Worm (Caenorhabditis elegans) whole organism, L3 larva: Measurements from ENCODE around the gene best-4.

Experiments
- ZK546.5 ChIP-seq: sonication (generic microtip); optimal IDR thresholded peaks from 2 replicates; lab custom pipeline; 2017; ENCODE audit warnings: missing biosample characterization, missing genetic modification characterization
- aly-2 ChIP-seq: fragments of 150-350 bp; optimal IDR thresholded peaks from 2 replicates; lab custom pipeline; 2014; ENCODE audit warnings: missing biosample characterization, missing genetic modification characterization
- ama-1 ChIP-seq: fragments of 150-350 bp; optimal IDR thresholded peaks from 2 replicates; lab custom pipeline; 2018
- ceh-16 ChIP-seq: sonication (generic microtip); optimal IDR thresholded peaks from 2 replicates; lab custom pipeline; 2017; ENCODE audit warnings: missing biosample characterization, missing genetic modification characterization
- ceh-28 ChIP-seq: fragments of 150-350 bp; optimal IDR thresholded peaks from 2 replicates; lab custom pipeline; 2014; ENCODE audit warnings: missing biosample characterization, missing genetic modification reagents, missing genetic modification characterization
- ceh-82 ChIP-seq: fragments of 150-350 bp; optimal IDR thresholded peaks from 2 replicates; lab custom pipeline; 2014; ENCODE audit warnings: missing biosample characterization, missing genetic modification characterization
- daf-12 ChIP-seq: fragments of 150-350 bp; optimal IDR thresholded peaks from 2 replicates; lab custom pipeline; 2014; ENCODE audit warnings: missing biosample characterization, missing genetic modification reagents, missing genetic modification characterization
- egl-5 ChIP-seq: fragments of 150-350 bp; optimal IDR thresholded peaks from 2 replicates; lab custom pipeline; 2017; ENCODE audit warnings: missing biosample characterization, missing genetic modification reagents, missing genetic modification characterization, inconsistent platforms
- elt-2 ChIP-seq: sonication (generic microtip); optimal IDR thresholded peaks from 2 replicates; lab custom pipeline; 2016; ENCODE audit warnings: missing genetic modification reagents, mild to moderate bottlenecking, missing genetic modification characterization, missing compliant biosample characterization
- elt-3 ChIP-seq, 3 experiments: fragments of 150-350 bp in 1 of 3; sonication (generic microtip) in 2 of 3; optimal IDR thresholded peaks; 2 replicates in 2 of 3; 4 replicates in 1 of 3; lab custom pipeline; 2014 to 2017; ENCODE audit warnings: missing biosample characterization in 3 of 3, missing genetic modification characterization in 3 of 3
- eor-1 ChIP-seq, 2 experiments: fragments of 150-350 bp; optimal IDR thresholded peaks; 2 replicates each; lab custom pipeline; 2014 to 2018; ENCODE audit warnings: missing biosample characterization in 2 of 2, missing genetic modification characterization in 2 of 2
- fkh-10 ChIP-seq: sonication (generic microtip); optimal IDR thresholded peaks from 2 replicates; lab custom pipeline; 2017; ENCODE audit warnings: missing biosample characterization, missing genetic modification reagents, missing genetic modification characterization
- fkh-2 ChIP-seq: fragments of 150-350 bp; optimal IDR thresholded peaks from 2 replicates; lab custom pipeline; 2014; ENCODE audit warnings: missing biosample characterization, missing genetic modification reagents, missing genetic modification characterization
- fos-1 ChIP-seq: fragments of 150-350 bp; optimal IDR thresholded peaks from 2 replicates; lab custom pipeline; 2014; ENCODE audit warnings: missing biosample characterization, missing genetic modification characterization
- hmg-11 ChIP-seq: sonication (generic microtip); optimal IDR thresholded peaks from 2 replicates; lab custom pipeline; 2016; ENCODE audit warnings: missing genetic modification characterization, missing compliant biosample characterization
- jun-1 ChIP-seq: fragments of 150-350 bp; optimal IDR thresholded peaks from 2 replicates; lab custom pipeline; 2014; ENCODE audit warnings: missing biosample characterization, missing genetic modification reagents, missing genetic modification characterization
- lin-39 ChIP-seq: fragments of 150-350 bp; optimal IDR thresholded peaks from 2 replicates; lab custom pipeline; 2018; ENCODE audit warnings: missing biosample characterization, missing genetic modification reagents, missing genetic modification characterization
- lsy-12 ChIP-seq: sonication (generic microtip); optimal IDR thresholded peaks from 2 replicates; lab custom pipeline; 2016; ENCODE audit warnings: mild to moderate bottlenecking, missing genetic modification characterization, missing compliant biosample characterization
- mdl-1 ChIP-seq: fragments of 150-350 bp; optimal IDR thresholded peaks from 2 replicates; lab custom pipeline; 2014; ENCODE audit warnings: missing biosample characterization, missing genetic modification characterization
- mml-1 ChIP-seq: fragments of 150-350 bp; sonication (generic microtip); optimal IDR thresholded peaks from 3 replicates; lab custom pipeline; 2014; ENCODE audit warnings: missing biosample characterization, missing genetic modification characterization
- nfya-1 ChIP-seq: sonication (generic microtip); optimal IDR thresholded peaks from 2 replicates; lab custom pipeline; 2017; ENCODE audit warnings: missing genetic modification characterization, mild to moderate bottlenecking, missing compliant biosample characterization, antibody characterized with exemption, moderate library complexity; ENCODE audit not compliant: insufficient read depth
- nhr-11 ChIP-seq: fragments of 150-350 bp; optimal IDR thresholded peaks from 2 replicates; lab custom pipeline; 2014; ENCODE audit warnings: missing biosample characterization, missing genetic modification characterization
- nhr-12 ChIP-seq: fragments of 150-350 bp; optimal IDR thresholded peaks from 2 replicates; lab custom pipeline; 2014; ENCODE audit warnings: missing biosample characterization, missing genetic modification characterization
- nhr-23 ChIP-seq: fragments of 150-350 bp; optimal IDR thresholded peaks from 2 replicates; lab custom pipeline; 2014; ENCODE audit warnings: missing biosample characterization, missing genetic modification reagents, missing genetic modification characterization
- nhr-237 ChIP-seq: fragments of 150-350 bp; optimal IDR thresholded peaks from 2 replicates; lab custom pipeline; 2014; ENCODE audit warnings: missing biosample characterization, missing genetic modification characterization
- nhr-25 ChIP-seq: sonication (generic microtip); optimal IDR thresholded peaks from 2 replicates; lab custom pipeline; 2017; ENCODE audit warnings: missing biosample characterization, missing genetic modification characterization
- nhr-28 ChIP-seq: fragments of 150-350 bp; optimal IDR thresholded peaks from 2 replicates; lab custom pipeline; 2014; ENCODE audit warnings: missing biosample characterization, missing genetic modification characterization
- nhr-43 ChIP-seq: sonication (generic microtip); optimal IDR thresholded peaks from 2 replicates; lab custom pipeline; 2016; ENCODE audit warnings: mild to moderate bottlenecking, missing genetic modification characterization, missing compliant biosample characterization; ENCODE audit not compliant: poor library complexity, severe bottlenecking
- nhr-67 ChIP-seq: fragments of 150-350 bp; optimal IDR thresholded peaks from 2 replicates; lab custom pipeline; 2014; ENCODE audit warnings: missing biosample characterization, missing genetic modification characterization
- nhr-76 ChIP-seq: fragments of 150-350 bp; sonication (generic microtip); optimal IDR thresholded peaks from 5 replicates; lab custom pipeline; 2014; ENCODE audit warnings: missing biosample characterization, missing genetic modification characterization
- nhr-77 ChIP-seq: fragments of 150-350 bp; optimal IDR thresholded peaks from 2 replicates; lab custom pipeline; 2014; ENCODE audit warnings: missing biosample characterization, missing genetic modification characterization
- pha-4 ChIP-seq: fragments of 150-350 bp; optimal IDR thresholded peaks from 2 replicates; lab custom pipeline; 2014; ENCODE audit warnings: missing biosample characterization, missing genetic modification reagents, missing genetic modification characterization
- pqm-1 ChIP-seq: fragments of 150-350 bp; optimal IDR thresholded peaks from 2 replicates; lab custom pipeline; 2017; ENCODE audit warnings: missing biosample characterization, missing genetic modification characterization, inconsistent platforms
- sea-2 ChIP-seq: fragments of 150-350 bp; sonication (generic microtip); optimal IDR thresholded peaks from 4 replicates; lab custom pipeline; 2014; ENCODE audit warnings: missing biosample characterization, missing genetic modification reagents, missing genetic modification characterization
- skn-1 ChIP-seq: fragments of 150-350 bp; optimal IDR thresholded peaks from 2 replicates; lab custom pipeline; 2014; ENCODE audit warnings: missing biosample characterization, missing genetic modification characterization
- snpc-4 ChIP-seq: fragments of 150-350 bp; optimal IDR thresholded peaks from 2 replicates; lab custom pipeline; 2014; ENCODE audit warnings: missing biosample characterization, missing genetic modification characterization
- tbx-2 ChIP-seq: sonication (generic microtip); optimal IDR thresholded peaks from 2 replicates; lab custom pipeline; 2016; ENCODE audit warnings: mild to moderate bottlenecking, missing genetic modification characterization, missing compliant biosample characterization
- unc-39 ChIP-seq: sonication (generic microtip); optimal IDR thresholded peaks from 4 replicates; lab custom pipeline; 2017; ENCODE audit warnings: missing biosample characterization, missing genetic modification characterization
- unc-62 ChIP-seq: fragments of 150-350 bp; sonication (generic microtip); optimal IDR thresholded peaks from 4 replicates; lab custom pipeline; 2014; ENCODE audit warnings: missing biosample characterization, missing genetic modification reagents, missing genetic modification characterization
- ztf-11 ChIP-seq: fragments of 150-350 bp; optimal IDR thresholded peaks from 2 replicates; lab custom pipeline; 2014; ENCODE audit warnings: missing biosample characterization, missing genetic modification characterization
- ztf-4 ChIP-seq: fragments of 150-350 bp; optimal IDR thresholded peaks from 2 replicates; lab custom pipeline; 2014; ENCODE audit warnings: missing biosample characterization, missing genetic modification characterization

Gene best-4

ce11 chrII:24559-24998 is 12.9 kb upstream of the best-4 start, which contains the start of gene enee-1 (continued):
- peak; percentile 79 for TF ChIP-seq ztf-4 (tag; lab: Kevin White, UChicago)

- no peak for TF ChIP-seq skn-1
- TF ChIP-seq hmg-11 (tag; lab: Kevin White, UChicago) = no peak
- no peak for TF ChIP-seq nhr-43 (tag; lab: Kevin White, UChicago)
- TF ChIP-seq pha-4 (tag; lab: Kevin White, UChicago) = no peak
- peak; percentile 14 for TF ChIP-seq ama-1
- TF ChIP-seq nfya-1 = no peak
- TF ChIP-seq nhr-23 = no peak
- TF ChIP-seq egl-5 (tag; lab: Kevin White, UChicago) = no peak
- no peak for TF ChIP-seq fkh-2
Measured at ce11 chrII:23739-24138, 12.1 kb upstream of the best-4 start.

- peak; percentile 49 for TF ChIP-seq nhr-43 (tag; lab: Kevin White, UChicago)
- peak; percentile 18 for TF ChIP-seq nhr-23
- peak; percentile 39 for TF ChIP-seq nhr-25
- TF ChIP-seq elt-2 = no peak
- TF ChIP-seq, all 47 proteins: peak for 3
Measured at ce11 chrII:23025-23424, 11.3 kb upstream of the best-4 start, which contains the start of gene sqt-2. sqt-2 (plus strand) TSS chrII:23325.

ce11 chrII:21953-22352 is 10.3 kb upstream of the best-4 start:
- TF ChIP-seq tbx-2 (no peak), skn-1 (no peak), nhr-67 (tag; lab: Kevin White, UChicago) (no peak), unc-39 (no peak), nhr-23 (no peak)

- TF ChIP-seq fkh-10 (GFP tag; lab: Kevin White, UChicago) (no peak), ceh-28 (tag; lab: Kevin White, UChicago) (no peak), unc-39 (no peak), ceh-16 (tag; lab: Kevin White, UChicago) (no peak), nhr-67 (tag; lab: Kevin White, UChicago) (no peak)
Measured at ce11 chrII:19238-19637, 7.6 kb upstream of the best-4 start, which contains the start of gene gmeb-1. gmeb-1 (plus strand) TSS chrII:19538.

- no peak for TF ChIP-seq ZK546.5 (tag; lab: Kevin White, UChicago)
- peak; percentile 85 for TF ChIP-seq egl-5 (tag; lab: Kevin White, UChicago)
- no peak for TF ChIP-seq ztf-11 (tag; lab: Kevin White, UChicago)
- TF ChIP-seq sea-2 (GFP tag; lab: Kevin White, UChicago) = no peak
- TF ChIP-seq nhr-76 (tag; lab: Kevin White, UChicago) = no peak
- no peak for TF ChIP-seq daf-12 (tag; lab: Kevin White, UChicago)
- no peak for TF ChIP-seq nhr-12 (tag; lab: Kevin White, UChicago)
- TF ChIP-seq pqm-1 (tag; lab: Kevin White, UChicago) = peak; percentile 9
- peak; percentile 26 for TF ChIP-seq lsy-12
- TF ChIP-seq pha-4 (tag; lab: Kevin White, UChicago) = no peak
- no peak for TF ChIP-seq nhr-28 (tag; lab: Kevin White, UChicago)
- peak; percentile 81 for TF ChIP-seq nhr-23
- peak; percentile 51 for TF ChIP-seq snpc-4 (tag; lab: Kevin White, UChicago)
- TF ChIP-seq tbx-2 = peak; percentile 42
- peak; percentile 96 for TF ChIP-seq hmg-11 (tag; lab: Kevin White, UChicago)
- TF ChIP-seq nhr-11 (tag; lab: Kevin White, UChicago) = no peak
- peak; percentile 72 for TF ChIP-seq jun-1 (tag; lab: Kevin White, UChicago)
- no peak for TF ChIP-seq aly-2
- peak; percentile 68 for TF ChIP-seq mdl-1
- TF ChIP-seq unc-39 = no peak
- TF ChIP-seq nhr-25 = peak; percentile 95
- TF ChIP-seq ceh-82 (tag; lab: Kevin White, UChicago) = no peak
- TF ChIP-seq elt-3 (tag; optimal IDR thresholded peaks at IDR 0.05; lab: Kevin White, UChicago) = peak in 1 of 3 experiments; percentile 61
- peak; percentile 46 for TF ChIP-seq ztf-4 (tag; lab: Kevin White, UChicago)
- TF ChIP-seq elt-2 = peak; percentile 66
- no peak for TF ChIP-seq eor-1 (tag; optimal IDR thresholded peaks at IDR 0.05; lab: Kevin White, UChicago)
- no peak for TF ChIP-seq unc-62 (GFP tag; lab: Kevin White, UChicago)
- no peak for TF ChIP-seq nhr-77
- TF ChIP-seq nhr-237 (tag; lab: Kevin White, UChicago) = no peak
- TF ChIP-seq lin-39 = peak; percentile 85
- TF ChIP-seq ama-1 = no peak
- TF ChIP-seq nfya-1 = peak; percentile 75
- no peak for TF ChIP-seq mml-1
- TF ChIP-seq fkh-2 = no peak
- no peak for TF ChIP-seq fkh-10 (GFP tag; lab: Kevin White, UChicago)
- TF ChIP-seq fos-1 (tag; lab: Kevin White, UChicago) = no peak
- TF ChIP-seq ceh-16 (tag; lab: Kevin White, UChicago) = no peak
- TF ChIP-seq nhr-43 (tag; lab: Kevin White, UChicago) = peak; percentile 56
- TF ChIP-seq ceh-28 (tag; lab: Kevin White, UChicago) = peak; percentile 60
Measured at ce11 chrII:18787-19186, 7.1 kb upstream of the best-4 start.
